Fruit fly (Drosophila melanogaster): Measurements from ENCODE around the gene synr.

synr gene

DNA sequence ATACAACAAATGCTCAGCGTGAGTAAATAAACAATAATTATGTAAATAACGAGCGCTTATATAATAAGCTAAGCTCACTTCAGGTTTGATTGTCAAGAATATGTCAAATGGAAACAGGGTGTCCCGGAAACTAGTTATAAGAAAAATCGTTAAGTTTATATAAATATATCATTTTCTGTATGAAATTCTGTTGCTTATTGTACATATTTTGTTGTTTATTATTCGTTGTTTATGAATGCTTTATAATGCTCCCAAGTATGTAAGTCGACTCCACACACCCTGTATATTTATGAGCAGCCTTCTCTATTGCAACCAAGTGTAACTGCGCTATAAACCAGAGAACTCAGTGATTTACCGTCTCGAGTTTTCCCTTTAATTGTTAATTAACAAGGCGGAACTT, 12.0 kb upstream of the synr start (continued):
- TF ChIP-seq fkh (GFP tag; optimal IDR thresholded peaks at IDR 0.05): no peak
- TF ChIP-seq CG1621 (tag; optimal IDR thresholded peaks at IDR 0.05): no peak
- TF ChIP-seq CG16779 (tag; optimal IDR thresholded peaks at IDR 0.05): no peak
- TF ChIP-seq Hr4 (GFP tag; optimal IDR thresholded peaks at IDR 0.05): peak; percentile 11
- no peak for TF ChIP-seq pdm3 (GFP tag; optimal IDR thresholded peaks at IDR 0.05)
- no peak for TF ChIP-seq CG3032 (tag; optimal IDR thresholded peaks at IDR 0.05)
- TF ChIP-seq CG6854 (GFP tag; optimal IDR thresholded peaks at IDR 0.05): no peak
- TF ChIP-seq salr (GFP tag; optimal IDR thresholded peaks at IDR 0.05): no peak
- TF ChIP-seq CG11294 (GFP tag; IDR thresholded peaks at IDR 0.05): no peak
- no peak for TF ChIP-seq lz (GFP tag; optimal IDR thresholded peaks at IDR 0.05)

DNA sequence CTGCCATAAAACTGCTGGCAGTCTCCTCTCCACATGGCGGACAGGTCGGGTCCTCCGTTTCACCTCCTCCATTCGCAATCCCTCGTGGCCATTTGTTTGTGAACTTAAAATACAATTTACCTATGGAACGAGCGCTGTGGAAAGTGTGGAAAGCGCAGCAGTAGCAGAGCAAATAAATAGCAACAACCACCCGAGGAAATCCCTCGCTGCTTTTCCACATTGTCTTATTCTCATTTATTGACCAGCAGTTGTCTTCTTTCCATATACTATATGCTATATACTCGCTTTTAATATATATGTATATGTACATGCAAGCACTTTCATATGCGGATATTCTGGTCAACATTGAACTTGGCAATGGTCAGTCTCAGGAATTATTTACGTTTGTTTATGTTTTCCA, 10.3 kb upstream of the synr start, which contains the start of gene hoe1:
Gene hoe1, minus strand, starts transcription at position 101 of the 400 bp plus-strand sequence.
- no peak for TF ChIP-seq cyc (GFP tag; optimal IDR thresholded peaks at IDR 0.05)
- no peak for TF ChIP-seq Sox102F (GFP tag; optimal IDR thresholded peaks at IDR 0.05)
- no peak for TF ChIP-seq CG11294 (GFP tag; IDR thresholded peaks at IDR 0.05)
- no peak for TF ChIP-seq Hr39 (GFP tag; optimal IDR thresholded peaks at IDR 0.05)
- no peak for TF ChIP-seq ss (GFP tag; optimal IDR thresholded peaks at IDR 0.05)
- no peak for TF ChIP-seq Lpt (GFP tag; optimal IDR thresholded peaks at IDR 0.05)
- no peak for TF ChIP-seq fd85E (GFP tag; optimal IDR thresholded peaks at IDR 0.05)

DNA sequence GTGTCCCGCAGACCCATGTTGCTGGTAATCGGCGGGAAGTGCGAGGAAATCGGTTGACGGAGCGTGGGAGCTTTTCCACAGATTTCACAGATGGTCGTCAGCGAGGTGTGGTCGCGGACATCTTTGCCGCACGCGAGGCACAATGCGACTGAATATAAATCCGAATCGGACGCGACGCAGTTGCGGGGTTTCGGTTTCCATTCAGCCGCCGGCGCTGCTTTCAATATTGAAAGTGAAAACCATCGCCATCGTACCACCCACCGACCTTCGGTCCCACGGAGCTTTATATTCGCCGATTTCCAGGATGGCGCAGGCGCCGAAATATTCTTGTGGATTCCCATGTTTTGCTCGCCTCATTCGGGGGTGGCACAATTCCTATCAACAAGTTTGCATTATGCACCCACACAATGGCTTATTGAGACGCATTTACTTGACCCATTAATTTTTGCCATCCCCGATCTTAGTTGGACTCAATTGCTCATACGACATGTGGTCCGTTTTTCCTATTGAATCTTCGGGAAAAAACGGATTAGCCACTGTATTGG, 6.1 kb upstream of the synr start, which contains the start of gene hoe2:
Gene hoe2, minus strand, starts transcription at position 126 of the 545 bp plus-strand sequence.
- TF ChIP-seq CG4318 (GFP tag; optimal IDR thresholded peaks at IDR 0.05) (no peak), lz (GFP tag; optimal IDR thresholded peaks at IDR 0.05) (no peak), Eip75B (GFP tag; optimal IDR thresholded peaks at IDR 0.05) (no peak), CG8119 (GFP tag; IDR thresholded peaks at IDR 0.05) (no peak), Eip78C (GFP tag) (no peak), CG10669 (GFP tag; optimal IDR thresholded peaks at IDR 0.05) (no peak), CG6792 (GFP tag; optimal IDR thresholded peaks at IDR 0.05) (no peak), CG9139 (GFP tag; optimal IDR thresholded peaks at IDR 0.05) (no peak), fkh (GFP tag; optimal IDR thresholded peaks at IDR 0.05) (no peak), svp (GFP tag) (no peak), net (GFP tag; optimal IDR thresholded peaks at IDR 0.05) (no peak), CG31627 (GFP tag; optimal IDR thresholded peaks at IDR 0.05) (no peak), vri (GFP tag; optimal IDR thresholded peaks at IDR 0.05) (no peak), eg (GFP tag; IDR thresholded peaks at IDR 0.05) (no peak), Smox (GFP tag; optimal IDR thresholded peaks at IDR 0.05) (no peak), CG7368 (GFP tag; optimal IDR thresholded peaks at IDR 0.05) (no peak), Hr39 (GFP tag; optimal IDR thresholded peaks at IDR 0.05) (no peak), pdm3 (GFP tag; optimal IDR thresholded peaks at IDR 0.05) (no peak), achi (GFP tag; optimal IDR thresholded peaks at IDR 0.05) (no peak), CG11902 (GFP tag; optimal IDR thresholded peaks at IDR 0.05) (no peak)

DNA sequence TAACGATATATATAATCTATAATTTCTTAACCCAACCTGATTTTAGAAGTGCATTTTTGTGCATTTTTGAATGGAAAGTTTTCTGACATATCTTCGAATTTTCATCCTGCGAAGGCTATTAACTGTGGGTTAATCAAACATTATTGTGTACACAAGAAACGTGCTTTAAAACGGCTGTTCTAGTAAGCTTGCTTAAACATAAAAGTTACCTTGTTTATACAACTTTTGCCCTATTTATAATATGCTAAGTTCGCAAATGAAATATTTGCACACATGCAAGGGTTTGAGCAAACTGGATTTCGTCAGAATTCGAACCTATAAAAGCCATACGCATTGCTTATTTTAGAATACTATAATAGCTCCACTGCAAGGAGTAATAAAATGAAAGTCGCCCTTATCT, 5.5 kb upstream of the synr start, which contains the start of gene Sgs1:
Gene Sgs1, plus strand, starts transcription at position 350 of the 400 bp plus-strand sequence.
- no peak for TF ChIP-seq CG8632 (GFP tag; optimal IDR thresholded peaks at IDR 0.05)
- TF ChIP-seq vri (GFP tag; optimal IDR thresholded peaks at IDR 0.05): peak; percentile 8

DNA sequence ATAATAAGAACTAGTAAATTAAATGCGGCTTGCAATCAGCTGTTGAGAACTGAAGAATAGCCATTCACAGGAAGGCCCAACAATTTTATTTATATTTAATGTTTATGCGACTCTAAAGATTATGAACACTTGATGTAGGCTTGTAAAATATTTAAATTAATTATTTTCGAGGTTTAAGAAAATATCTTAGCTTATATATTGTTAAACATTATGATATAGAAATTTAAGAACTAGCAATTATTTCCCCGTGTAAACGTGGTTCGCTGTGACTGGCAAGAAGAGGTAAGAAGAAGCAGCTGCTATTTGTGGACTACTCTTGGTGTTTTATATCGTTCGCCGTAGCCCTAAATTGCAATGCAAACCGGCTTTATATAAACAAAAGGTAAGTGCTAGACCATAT, 2.8 kb downstream of the synr start, which contains the start of the genes mRpL24 and betaggt-I:
Gene mRpL24, minus strand, starts transcription at position 62 of the 400 bp plus-strand sequence.
Gene betaggt-I, plus strand, starts transcription at position 280 of the 400 bp plus-strand sequence.
- TF ChIP-seq CG6792 (GFP tag; optimal IDR thresholded peaks at IDR 0.05) (peak; percentile 96), fd59A (GFP tag; optimal IDR thresholded peaks at IDR 0.05) (peak; percentile 91), topi (GFP tag; optimal IDR thresholded peaks at IDR 0.05) (peak; percentile 96), acj6 (GFP tag; optimal IDR thresholded peaks at IDR 0.05) (peak; percentile 97), Lpt (GFP tag; optimal IDR thresholded peaks at IDR 0.05) (peak; percentile 94), Sox14 (GFP tag; optimal IDR thresholded peaks at IDR 0.05) (peak; percentile 96), esn (GFP tag; optimal IDR thresholded peaks at IDR 0.05) (peak; percentile 98), CG16779 (tag; optimal IDR thresholded peaks at IDR 0.05) (peak; percentile 90), CG9139 (GFP tag; optimal IDR thresholded peaks at IDR 0.05) (peak; percentile 93), CG3032 (tag; optimal IDR thresholded peaks at IDR 0.05) (peak; percentile 99), CG34406 (GFP tag; optimal IDR thresholded peaks at IDR 0.05) (peak; percentile 97), Gug (GFP tag; IDR thresholded peaks at IDR 0.05) (peak; percentile 98), Ets21C (GFP tag; optimal IDR thresholded peaks at IDR 0.05) (peak; percentile 90), fd85E (GFP tag; optimal IDR thresholded peaks at IDR 0.05) (peak; percentile 28), CG8119 (GFP tag; IDR thresholded peaks at IDR 0.05) (peak; percentile 95), CG11762 (GFP tag; optimal IDR thresholded peaks at IDR 0.05; ENCODE audit: insufficient read depth) (peak; percentile 89), Eip78C (GFP tag) (peak; percentile 99), CG10669 (GFP tag; optimal IDR thresholded peaks at IDR 0.05) (peak; percentile 96), Hr4 (GFP tag; optimal IDR thresholded peaks at IDR 0.05) (peak; percentile 95), net (GFP tag; optimal IDR thresholded peaks at IDR 0.05) (peak; percentile 96), CG15336 (GFP tag; IDR thresholded peaks at IDR 0.05) (peak; percentile 97)
